Worm (Caenorhabditis elegans) whole organism, L1 larva: ENCODE measurements around the gene T07D3.4.

Source experiments
- aly-2 ChIP-seq: fragments of 150-350 bp; optimal IDR thresholded peaks from 2 replicates; lab custom pipeline; 2014; ENCODE audit warnings: missing biosample characterization, missing genetic modification characterization
- egl-27 ChIP-seq, 2 experiments: fragments of 150-350 bp in 1 of 2; sonication (generic microtip); optimal IDR thresholded peaks; 3 replicates each; lab custom pipeline; 2017 to 2018; ENCODE audit warnings: missing biosample characterization in 2 of 2, missing genetic modification characterization in 2 of 2, missing genetic modification reagents in 2 of 2
- xbp-1 ChIP-seq: sonication (generic microtip); optimal IDR thresholded peaks from 2 replicates; lab custom pipeline; 2016; ENCODE audit warnings: missing genetic modification characterization, missing compliant biosample characterization
- ztf-4 ChIP-seq: fragments of 150-350 bp; optimal IDR thresholded peaks from 2 replicates; lab custom pipeline; 2014; ENCODE audit warnings: missing biosample characterization, missing genetic modification characterization

- TF ChIP-seq egl-27 (tag; optimal IDR thresholded peaks at IDR 0.05; lab: Kevin White, UChicago), result no peak
- TF ChIP-seq aly-2, result no peak
- no peak for TF ChIP-seq xbp-1 (tag; lab: Kevin White, UChicago)
- TF ChIP-seq ztf-4, result no peak
These were observed 21.3 kb upstream of the T07D3.4 start, which contains the start of gene Y46B2A.3 for ce11 chrII:866801-867200.
